Worm (Caenorhabditis elegans) whole organism, L4 larva: ENCODE data around the gene hlh-30.

ENCODE experiments used
- D1046.2 ChIP-seq: fragments of 200-800 bp; sonication (Bioruptor generic); IDR thresholded peaks from 2 replicates; pipeline ENCODE4 v1.3.6; 2022; ENCODE audit warnings: missing genetic modification characterization, missing compliant biosample characterization
- F37D6.2 ChIP-seq: sonication (generic microtip); optimal IDR thresholded peaks from 2 replicates; lab custom pipeline; 2016; ENCODE audit warnings: mild to moderate bottlenecking, missing genetic modification characterization, missing compliant biosample characterization
- F44E2.7 ChIP-seq: fragments of 200-800 bp; sonication (Bioruptor generic); IDR thresholded peaks from 2 replicates; pipeline ENCODE4 v2.1.2; 2022; ENCODE audit warnings: missing genetic modification characterization, missing compliant biosample characterization
- Y48G9A.11 ChIP-seq: fragments of 200-800 bp; sonication (Bioruptor generic); IDR thresholded peaks from 2 replicates; pipeline ENCODE4 v1.3.6; 2022; ENCODE audit warnings: missing genetic modification reagents, missing genetic modification characterization, missing compliant biosample characterization
- Y5F2A.4 ChIP-seq: fragments of 200-800 bp; sonication (Bioruptor generic); optimal IDR thresholded peaks from 2 replicates; lab custom pipeline; 2018; ENCODE audit warnings: mild to moderate bottlenecking, missing genetic modification characterization, missing compliant biosample characterization
- ZK546.5 ChIP-seq, 2 experiments: sonication (generic microtip); optimal IDR thresholded peaks; 2 replicates each; lab custom pipeline; 2017; ENCODE audit warnings: missing biosample characterization in 2 of 2, missing genetic modification characterization in 2 of 2
- aha-1 ChIP-seq: fragments of 150-350 bp; peaks from one replicate; lab custom pipeline; 2014; ENCODE audit warnings: missing biosample characterization, missing genetic modification characterization
- ama-1 ChIP-seq: fragments of 150-350 bp; optimal IDR thresholded peaks from 2 replicates; lab custom pipeline; 2014; ENCODE audit warnings: inconsistent platforms, mixed read lengths
- ceh-44 ChIP-seq: fragments of 200-800 bp; sonication (Bioruptor generic); IDR thresholded peaks from 2 replicates; pipeline ENCODE4 v1.3.6; 2022; ENCODE audit warnings: missing genetic modification reagents, missing genetic modification characterization, missing compliant biosample characterization
- ceh-62 ChIP-seq: sonication (generic microtip); optimal IDR thresholded peaks from 2 replicates; lab custom pipeline; 2017; ENCODE audit warnings: missing biosample characterization, missing genetic modification characterization
- daf-16 ChIP-seq, 3 experiments: sonication (generic microtip); optimal IDR thresholded peaks; 2 replicates each; lab custom pipeline; 2016 to 2017; ENCODE audit warnings: missing genetic modification characterization in 3 of 3, missing genetic modification reagents in 3 of 3, mild to moderate bottlenecking in 2 of 3, missing compliant biosample characterization in 2 of 3, missing biosample characterization in 1 of 3, moderate library complexity in 1 of 3
- daf-19 ChIP-seq: fragments of 200-800 bp; sonication (Bioruptor generic); conservative IDR thresholded peaks from 2 replicates; pipeline ENCODE4 v1.3.6; 2022; ENCODE audit warnings: missing genetic modification characterization, missing compliant biosample characterization
- dmd-6 ChIP-seq: fragments of 200-800 bp; sonication (Bioruptor generic); IDR thresholded peaks from 2 replicates; pipeline ENCODE4 v1.3.6; 2022; ENCODE audit warnings: missing genetic modification reagents, missing genetic modification characterization, missing compliant biosample characterization
- dmd-8 ChIP-seq: fragments of 200-800 bp; sonication (Bioruptor generic); IDR thresholded peaks from 2 replicates; pipeline ENCODE4 v1.3.6; 2022; ENCODE audit warnings: missing genetic modification characterization, missing compliant biosample characterization
- dpl-1 ChIP-seq: fragments of 150-350 bp; optimal IDR thresholded peaks from 2 replicates; lab custom pipeline; 2014; ENCODE audit warnings: missing biosample characterization, missing genetic modification reagents, missing genetic modification characterization
- dve-1 ChIP-seq: sonication (generic microtip); optimal IDR thresholded peaks from 2 replicates; lab custom pipeline; 2017; ENCODE audit warnings: antibody characterized with exemption, mild to moderate bottlenecking, missing genetic modification characterization, missing compliant biosample characterization; ENCODE audit not compliant: insufficient read depth
- egl-43 ChIP-seq: fragments of 200-800 bp; sonication (Bioruptor generic); IDR thresholded peaks from 2 replicates; pipeline ENCODE4 v1.3.6; 2022; ENCODE audit warnings: missing genetic modification reagents, missing genetic modification characterization, missing compliant biosample characterization
- fkh-10 ChIP-seq: fragments of 150-350 bp; optimal IDR thresholded peaks from 2 replicates; lab custom pipeline; 2014; ENCODE audit warnings: missing biosample characterization, missing genetic modification reagents, missing genetic modification characterization
- fos-1 ChIP-seq: fragments of 150-350 bp; optimal IDR thresholded peaks from 2 replicates; lab custom pipeline; 2014; ENCODE audit warnings: missing biosample characterization, missing genetic modification characterization
- hif-1 ChIP-seq, 2 experiments: sonication (generic microtip); optimal IDR thresholded peaks; 2 replicates each; lab custom pipeline; 2016 to 2017; ENCODE audit warnings: missing compliant biosample characterization in 2 of 2, missing genetic modification characterization in 2 of 2, missing genetic modification reagents in 2 of 2, missing genotype in 2 of 2, mild to moderate bottlenecking in 1 of 2
- hlh-11 ChIP-seq: fragments of 200-800 bp; sonication (Bioruptor generic); optimal IDR thresholded peaks from 2 replicates; lab custom pipeline; 2018; ENCODE audit warnings: mild to moderate bottlenecking, missing genetic modification characterization, missing compliant biosample characterization
- jun-1 ChIP-seq: fragments of 150-350 bp; optimal IDR thresholded peaks from 2 replicates; lab custom pipeline; 2014; ENCODE audit warnings: missing biosample characterization, missing genetic modification reagents, missing genetic modification characterization
- lim-7 ChIP-seq: fragments of 200-800 bp; sonication (Bioruptor generic); IDR thresholded peaks from 2 replicates; pipeline ENCODE4 v1.3.6; 2022; ENCODE audit warnings: missing genetic modification characterization, missing compliant biosample characterization
- lin-38 ChIP-seq: fragments of 200-800 bp; sonication (Bioruptor generic); IDR thresholded peaks from 2 replicates; pipeline ENCODE4 v1.3.6; 2022; ENCODE audit warnings: missing genetic modification reagents, missing genetic modification characterization, missing compliant biosample characterization
- lin-39 ChIP-seq: fragments of 150-350 bp; optimal IDR thresholded peaks from 2 replicates; lab custom pipeline; 2014; ENCODE audit warnings: missing biosample characterization, missing genetic modification reagents, missing genetic modification characterization
- lir-3 ChIP-seq: sonication (generic microtip); optimal IDR thresholded peaks from 2 replicates; lab custom pipeline; 2016; ENCODE audit warnings: mild to moderate bottlenecking, missing genetic modification characterization, missing compliant biosample characterization
- lsy-2 ChIP-seq, 2 experiments: fragments of 150-350 bp in 1 of 2; sonication (generic microtip) in 1 of 2; optimal IDR thresholded peaks; 2 replicates each; lab custom pipeline; 2014 to 2017; ENCODE audit warnings: missing biosample characterization in 2 of 2, missing genetic modification characterization in 2 of 2
- nhr-111 ChIP-seq: fragments of 200-800 bp; sonication (Bioruptor generic); optimal IDR thresholded peaks from 2 replicates; lab custom pipeline; 2018; ENCODE audit warnings: mild to moderate bottlenecking, missing genetic modification characterization, missing compliant biosample characterization
- nhr-28 ChIP-seq: fragments of 150-350 bp; optimal IDR thresholded peaks from 2 replicates; lab custom pipeline; 2014; ENCODE audit warnings: missing biosample characterization, missing genetic modification characterization
- nhr-6 ChIP-seq: fragments of 150-350 bp; optimal IDR thresholded peaks from 2 replicates; lab custom pipeline; 2014; ENCODE audit warnings: missing biosample characterization, missing genetic modification characterization
- nhr-76 ChIP-seq: fragments of 150-350 bp; optimal IDR thresholded peaks from 2 replicates; lab custom pipeline; 2014; ENCODE audit warnings: missing biosample characterization, missing genetic modification characterization
- nhr-77 ChIP-seq: fragments of 150-350 bp; optimal IDR thresholded peaks from 2 replicates; lab custom pipeline; 2014; ENCODE audit warnings: missing biosample characterization, missing genetic modification characterization
- pha-4 ChIP-seq, 2 experiments: fragments of 150-350 bp in 1 of 2; fragments of 200-800 bp in 1 of 2; sonication (Bioruptor generic) in 1 of 2; IDR thresholded peaks in 1 of 2; optimal IDR thresholded peaks in 1 of 2; 2 replicates each; pipeline versions ENCODE4 v1.3.6 to Lab custom; 2014 to 2022; ENCODE audit warnings: missing genetic modification characterization in 2 of 2, missing genetic modification reagents in 2 of 2, missing biosample characterization in 1 of 2, missing compliant biosample characterization in 1 of 2
- php-3 ChIP-seq: fragments of 200-800 bp; sonication (Bioruptor generic); IDR thresholded peaks from 2 replicates; pipeline ENCODE4 v1.3.6; 2022; ENCODE audit warnings: missing genetic modification reagents, missing genetic modification characterization, missing compliant biosample characterization
- pqm-1 ChIP-seq: sonication (generic microtip); optimal IDR thresholded peaks from 2 replicates; lab custom pipeline; 2017; ENCODE audit warnings: missing biosample characterization, missing genetic modification characterization
- saeg-2 ChIP-seq: fragments of 200-800 bp; sonication (Bioruptor generic); IDR thresholded peaks from 2 replicates; pipeline ENCODE4 v1.3.6; 2022; ENCODE audit warnings: missing genetic modification reagents, missing genetic modification characterization, missing compliant biosample characterization
- set-16 ChIP-seq: fragments of 200-800 bp; sonication (Bioruptor generic); IDR thresholded peaks from 2 replicates; pipeline ENCODE4 v1.3.6; 2022; ENCODE audit warnings: missing genetic modification reagents, missing genetic modification characterization, missing compliant biosample characterization
- snpc-4 ChIP-seq: fragments of 150-350 bp; optimal IDR thresholded peaks from 2 replicates; lab custom pipeline; 2014; ENCODE audit warnings: missing biosample characterization, missing genetic modification characterization
- tra-1 ChIP-seq: fragments of 200-800 bp; sonication (Bioruptor generic); IDR thresholded peaks from 2 replicates; pipeline ENCODE4 v1.3.6; 2022; ENCODE audit warnings: missing genetic modification reagents, missing genetic modification characterization, missing compliant biosample characterization
- unc-62 ChIP-seq, 3 experiments: fragments of 150-350 bp in 1 of 3; sonication (generic microtip); optimal IDR thresholded peaks in 2 of 3; peaks in 1 of 3; 1 replicate in 1 of 3; 2 replicates in 2 of 3; lab custom pipeline; 2014 to 2017; ENCODE audit warnings: missing biosample characterization in 3 of 3, missing genetic modification characterization in 3 of 3, missing genetic modification reagents in 3 of 3, missing genotype in 1 of 3
- vab-7 ChIP-seq: fragments of 200-800 bp; sonication (Bioruptor generic); IDR thresholded peaks from 2 replicates; pipeline ENCODE4 v1.3.6; 2022; ENCODE audit warnings: missing genetic modification reagents, missing genetic modification characterization, missing compliant biosample characterization
- zag-1 ChIP-seq: fragments of 150-350 bp; optimal IDR thresholded peaks from 2 replicates; lab custom pipeline; 2014; ENCODE audit warnings: missing biosample characterization, missing genetic modification characterization
- ztf-11 ChIP-seq: fragments of 150-350 bp; optimal IDR thresholded peaks from 2 replicates; lab custom pipeline; 2014; ENCODE audit warnings: missing biosample characterization, missing genetic modification characterization

The hlh-30 gene

DNA sequence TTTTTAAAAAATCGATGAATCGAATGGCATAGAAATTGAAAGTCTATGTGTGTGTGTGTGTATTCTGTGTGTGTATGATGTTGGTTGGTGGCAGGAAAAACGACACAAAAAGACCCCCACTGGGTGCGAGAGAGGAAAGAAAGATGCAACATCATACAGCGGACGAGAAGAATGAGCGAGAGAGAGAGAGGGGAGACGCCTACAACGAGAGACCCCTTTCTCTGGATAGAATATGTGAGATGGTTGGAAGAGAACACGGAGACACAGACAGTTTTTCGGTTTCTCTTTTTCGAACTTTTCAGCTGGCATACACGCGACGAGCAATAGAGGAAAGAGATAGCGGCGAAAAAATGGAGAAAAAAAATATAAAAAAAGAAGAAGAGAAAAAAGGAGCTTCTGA lies 14.9 kb downstream of the hlh-30 start (continued):
- no peak for TF ChIP-seq daf-16 (GFP tag; optimal IDR thresholded peaks at IDR 0.05; lab: Kevin White, UChicago)
- TF ChIP-seq daf-16 (tag; optimal IDR thresholded peaks at IDR 0.05; lab: Kevin White, UChicago): peak; percentile 20
- TF ChIP-seq fkh-10 (GFP tag; lab: Kevin White, UChicago): no peak
- TF ChIP-seq dpl-1 (GFP tag; lab: Kevin White, UChicago): peak; percentile 49
- TF ChIP-seq saeg-2: 0 out of 2 replicates have a peak, but pooled peaks have one; percentile 34
- peak; percentile 75 for TF ChIP-seq dmd-6 (GFP tag; lab: Robert Waterston, UW)
- TF ChIP-seq dve-1: peak; percentile 85
- peak; percentile 92 for TF ChIP-seq hlh-11 (tag; lab: Kevin White, UChicago)
- peak; percentile 41 for TF ChIP-seq lin-38 (GFP tag; lab: Robert Waterston, UW)
- TF ChIP-seq F44E2.7 (GFP tag; lab: Robert Waterston, UW): no peak
- TF ChIP-seq tra-1: peak; percentile 46
- peak; percentile 67 for TF ChIP-seq nhr-77 (tag; lab: Kevin White, UChicago)
- TF ChIP-seq jun-1 (tag; lab: Kevin White, UChicago): peak; percentile 61
- peak; percentile 44 for TF ChIP-seq set-16 (GFP tag; lab: Robert Waterston, UW)
- no peak for TF ChIP-seq ztf-11 (tag; lab: Kevin White, UChicago)
- TF ChIP-seq nhr-111 (GFP tag; lab: Kevin White, UChicago): no peak
- peak; percentile 5 for TF ChIP-seq nhr-76
- TF ChIP-seq ceh-44 (GFP tag; lab: Robert Waterston, UW): no peak

DNA sequence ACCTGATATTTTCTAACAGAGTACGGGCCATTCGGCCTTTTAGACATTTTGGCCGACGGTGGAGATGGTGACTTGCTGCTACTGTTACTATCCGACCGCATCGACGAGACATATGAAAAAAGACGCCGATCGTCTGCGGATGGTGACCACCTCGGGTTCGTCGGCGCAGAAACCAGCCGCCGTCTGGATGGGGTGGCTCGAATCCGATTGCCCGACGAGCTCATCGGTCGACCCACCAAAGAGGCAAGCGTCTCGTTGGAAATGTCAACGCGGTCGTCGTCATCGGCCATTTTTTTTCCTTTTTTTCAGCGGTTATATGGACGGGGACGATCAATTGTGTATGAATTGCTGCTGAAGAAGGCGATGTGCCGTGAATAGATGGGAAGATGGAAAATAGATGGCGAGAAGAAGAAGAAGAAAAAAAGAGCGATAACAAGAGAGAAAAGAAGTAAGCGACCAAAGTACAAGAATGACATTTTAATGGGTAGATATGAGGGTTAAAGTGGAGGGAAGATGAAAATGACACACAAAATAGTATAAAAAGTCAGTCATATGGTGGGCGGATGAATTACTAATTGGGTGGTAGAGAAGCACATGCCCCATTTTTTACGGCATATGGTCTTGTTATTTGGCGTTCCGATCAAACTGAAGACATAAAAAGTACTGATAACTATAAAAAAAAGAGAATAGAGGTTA lies 15.9 kb downstream of the hlh-30 start:
- TF ChIP-seq fos-1 (tag; lab: Kevin White, UChicago) (no peak), hlh-11 (tag; lab: Kevin White, UChicago) (peak; percentile 26), Y48G9A.11 (peak; percentile 32; the same call in 1 of the 2 replicates), dmd-6 (GFP tag; lab: Robert Waterston, UW) (peak; percentile 54), nhr-111 (GFP tag; lab: Kevin White, UChicago) (no peak), set-16 (GFP tag; lab: Robert Waterston, UW) (peak; percentile 89), jun-1 (tag; lab: Kevin White, UChicago) (no peak), daf-19 (GFP tag; lab: Robert Waterston, UW) (no peak), zag-1 (no peak), nhr-28 (peak; percentile 39), aha-1 (peak; percentile 73), Y5F2A.4 (GFP tag; lab: Kevin White, UChicago) (no peak), D1046.2 (GFP tag; lab: Robert Waterston, UW) (no peak), snpc-4 (tag; lab: Kevin White, UChicago) (no peak), lir-3 (no peak), hif-1 (tag; optimal IDR thresholded peaks at IDR 0.05; lab: Kevin White, UChicago) (peak in 1 of 2 experiments; percentile 5), egl-43 (GFP tag; lab: Robert Waterston, UW) (no peak), dve-1 (peak; percentile 44), nhr-6 (tag; lab: Kevin White, UChicago) (peak; percentile 15), ZK546.5 (tag; optimal IDR thresholded peaks at IDR 0.05; lab: Kevin White, UChicago) (no peak), ama-1 (peak; percentile 68), tra-1 (0 out of 2 replicates have a peak, but pooled peaks have one; percentile 62), pha-4 (GFP tag; IDR thresholded peaks at IDR 0.05; lab: Robert Waterston, UW) (no peak), pha-4 (tag; optimal IDR thresholded peaks at IDR 0.05; lab: Kevin White, UChicago) (no peak), unc-62 (GFP tag; optimal IDR thresholded peaks at IDR 0.05 in 1 of 2; lab: Kevin White, UChicago) (peak in 1 of 2 experiments; percentile 97), unc-62 (tag; optimal IDR thresholded peaks at IDR 0.05; lab: Kevin White, UChicago) (no peak), pqm-1 (tag; lab: Kevin White, UChicago) (no peak), vab-7 (no peak), lin-39 (no peak), lsy-2 (tag; optimal IDR thresholded peaks at IDR 0.05; lab: Kevin White, UChicago) (no peak), lim-7 (GFP tag; lab: Robert Waterston, UW) (no peak), ceh-62 (tag; lab: Kevin White, UChicago) (no peak), php-3 (GFP tag; lab: Robert Waterston, UW) (peak; percentile 38; the same call in 1 of the 2 replicates), dmd-8 (no peak), F37D6.2 (tag; lab: Kevin White, UChicago) (no peak)
